Worm (Caenorhabditis elegans) whole organism, young adult: ENCODE results near the gene dot-1.5.

Experiments
- B0261.1 ChIP-seq: sonication (generic microtip); optimal IDR thresholded peaks from 2 replicates; lab custom pipeline; 2016; ENCODE audit warnings: mild to moderate bottlenecking, missing genetic modification characterization, moderate library complexity, missing compliant biosample characterization
- F10E7.11 ChIP-seq: sonication (generic microtip); optimal IDR thresholded peaks from 2 replicates; lab custom pipeline; 2017; ENCODE audit warnings: mild to moderate bottlenecking, missing genetic modification characterization, moderate library complexity, missing compliant biosample characterization
- F22D6.2 ChIP-seq: sonication (generic microtip); optimal IDR thresholded peaks from 2 replicates; lab custom pipeline; 2016; ENCODE audit warnings: mild to moderate bottlenecking, missing genetic modification characterization, missing compliant biosample characterization
- F49E8.2 ChIP-seq: sonication (generic microtip); optimal IDR thresholded peaks from 3 replicates; lab custom pipeline; 2017; ENCODE audit warnings: missing genetic modification characterization, mild to moderate bottlenecking, missing compliant biosample characterization, antibody characterized with exemption, moderate library complexity; ENCODE audit not compliant: insufficient read depth
- F52B5.7 ChIP-seq: sonication (generic microtip); optimal IDR thresholded peaks from 2 replicates; lab custom pipeline; 2016; ENCODE audit warnings: mild to moderate bottlenecking, missing genetic modification characterization, missing compliant biosample characterization
- F57A8.1 ChIP-seq: fragments of 200-800 bp; sonication (Bioruptor generic); optimal IDR thresholded peaks from 2 replicates; lab custom pipeline; 2018; ENCODE audit warnings: mild to moderate bottlenecking, missing genetic modification characterization, moderate library complexity, missing compliant biosample characterization
- K11D2.4 ChIP-seq: fragments of 200-800 bp; sonication (Bioruptor generic); IDR thresholded peaks from 2 replicates; pipeline ENCODE4 v1.3.6; 2022; ENCODE audit warnings: missing genetic modification reagents, missing genetic modification characterization, missing compliant biosample characterization
- K12H6.12 ChIP-seq: fragments of 200-800 bp; sonication (Bioruptor generic); optimal IDR thresholded peaks from 2 replicates; lab custom pipeline; 2018; ENCODE audit warnings: mild to moderate bottlenecking, missing genetic modification characterization, missing compliant biosample characterization
- T07F8.4 ChIP-seq: sonication (generic microtip); optimal IDR thresholded peaks from 2 replicates; lab custom pipeline; 2016; ENCODE audit warnings: mild to moderate bottlenecking, missing genetic modification characterization, moderate library complexity, missing compliant biosample characterization
- T26A5.8 ChIP-seq: sonication (generic microtip); optimal IDR thresholded peaks from 2 replicates; lab custom pipeline; 2016; ENCODE audit warnings: missing genetic modification characterization, missing compliant biosample characterization
- Y56A3A.18 ChIP-seq: fragments of 200-800 bp; sonication (Bioruptor generic); IDR thresholded peaks from 2 replicates; pipeline ENCODE4 v1.3.6; 2022; ENCODE audit warnings: missing genetic modification reagents, missing genetic modification characterization, missing compliant biosample characterization
- Y67H2A.10 ChIP-seq: fragments of 200-800 bp; sonication (Bioruptor generic); conservative IDR thresholded peaks from 2 replicates; pipeline ENCODE4 v1.3.6; 2022; ENCODE audit warnings: missing genetic modification reagents, missing genetic modification characterization, missing compliant biosample characterization
- Y95B8A.8 ChIP-seq: fragments of 200-800 bp; sonication (Bioruptor generic); IDR thresholded peaks from 2 replicates; pipeline ENCODE4 v1.3.6; 2022; ENCODE audit warnings: missing genetic modification reagents, missing genetic modification characterization, missing compliant biosample characterization
- ZK185.1 ChIP-seq: sonication (generic microtip); optimal IDR thresholded peaks from 2 replicates; lab custom pipeline; 2016; ENCODE audit warnings: mild to moderate bottlenecking, missing genetic modification characterization, missing compliant biosample characterization; ENCODE audit not compliant: poor library complexity, severe bottlenecking
- ama-1 ChIP-seq, 3 experiments: fragments of 150-350 bp in 1 of 3; sonication (generic microtip) in 2 of 3; optimal IDR thresholded peaks; 2 replicates each; lab custom pipeline; 2014 to 2018; ENCODE audit warnings: missing biosample characterization in 2 of 3, missing genetic modification characterization in 2 of 3, missing genetic modification reagents in 2 of 3
- cebp-2 ChIP-seq: fragments of 200-800 bp; sonication (Bioruptor generic); IDR thresholded peaks from 2 replicates; pipeline ENCODE4 v1.3.6; 2022; ENCODE audit warnings: missing genetic modification characterization, missing compliant biosample characterization
- ceh-40 ChIP-seq: fragments of 200-800 bp; sonication (Bioruptor generic); IDR thresholded peaks from 2 replicates; pipeline ENCODE4 v1.3.6; 2022; ENCODE audit warnings: missing genetic modification characterization, missing compliant biosample characterization
- ceh-91 ChIP-seq: fragments of 200-800 bp; sonication (Bioruptor generic); IDR thresholded peaks from 2 replicates; pipeline ENCODE4 v1.3.6; 2022; ENCODE audit warnings: missing genetic modification reagents, missing genetic modification characterization, missing compliant biosample characterization
- chd-7 ChIP-seq: sonication (generic microtip); optimal IDR thresholded peaks from 2 replicates; lab custom pipeline; 2016; ENCODE audit warnings: mild to moderate bottlenecking, missing genetic modification characterization, moderate library complexity, missing compliant biosample characterization
- die-1 ChIP-seq: sonication (generic microtip); optimal IDR thresholded peaks from 2 replicates; lab custom pipeline; 2016; ENCODE audit warnings: missing genotype, mild to moderate bottlenecking, missing genetic modification characterization, missing compliant biosample characterization
- dpff-1 ChIP-seq: sonication (generic microtip); optimal IDR thresholded peaks from 2 replicates; lab custom pipeline; 2017; ENCODE audit warnings: mild to moderate bottlenecking, missing genetic modification characterization, missing compliant biosample characterization
- egl-44 ChIP-seq: fragments of 200-800 bp; sonication (Bioruptor generic); IDR thresholded peaks from 2 replicates; pipeline ENCODE4 v1.3.6; 2022; ENCODE audit warnings: missing genetic modification reagents, missing genetic modification characterization, missing compliant biosample characterization
- ets-4 ChIP-seq: fragments of 200-800 bp; sonication (Bioruptor generic); optimal IDR thresholded peaks from 2 replicates; lab custom pipeline; 2018; ENCODE audit warnings: mild to moderate bottlenecking, missing genetic modification characterization, missing compliant biosample characterization
- him-1 ChIP-seq: sonication (generic microtip); optimal IDR thresholded peaks from 2 replicates; lab custom pipeline; 2016; ENCODE audit warnings: missing genotype, missing genetic modification reagents, missing genetic modification characterization, missing compliant biosample characterization
- hrde-1 ChIP-seq: sonication (generic microtip); optimal IDR thresholded peaks from 2 replicates; lab custom pipeline; 2016; ENCODE audit warnings: missing genetic modification characterization, mild to moderate bottlenecking, missing compliant biosample characterization, moderate library complexity, missing genotype, missing genetic modification reagents, borderline replicate concordance
- let-607 ChIP-seq, 2 experiments: fragments of 200-800 bp in 1 of 2; sonication (Bioruptor generic) in 1 of 2; sonication (generic microtip) in 1 of 2; optimal IDR thresholded peaks; 2 replicates each; lab custom pipeline; 2016 to 2018; ENCODE audit warnings: mild to moderate bottlenecking in 2 of 2, missing compliant biosample characterization in 2 of 2, missing genetic modification characterization in 2 of 2, moderate library complexity in 2 of 2, missing genotype in 1 of 2
- lin-54 ChIP-seq: fragments of 200-800 bp; sonication (Bioruptor generic); optimal IDR thresholded peaks from 2 replicates; lab custom pipeline; 2018; ENCODE audit warnings: mild to moderate bottlenecking, missing genetic modification characterization, missing compliant biosample characterization
- lir-1 ChIP-seq: fragments of 200-800 bp; sonication (Bioruptor generic); conservative IDR thresholded peaks from 2 replicates; pipeline ENCODE4 v1.3.6; 2022; ENCODE audit warnings: missing genetic modification reagents, missing genetic modification characterization, missing compliant biosample characterization
- lsy-27 ChIP-seq: sonication (generic microtip); optimal IDR thresholded peaks from 2 replicates; lab custom pipeline; 2017; ENCODE audit warnings: missing genetic modification characterization, mild to moderate bottlenecking, missing compliant biosample characterization, antibody characterized with exemption, missing genotype, borderline replicate concordance; ENCODE audit not compliant: insufficient read depth
- madf-10 ChIP-seq: sonication (generic microtip); optimal IDR thresholded peaks from 2 replicates; lab custom pipeline; 2016; ENCODE audit warnings: mild to moderate bottlenecking, missing genetic modification characterization, missing compliant biosample characterization
- madf-8 ChIP-seq: fragments of 200-800 bp; sonication (Bioruptor generic); conservative IDR thresholded peaks from 2 replicates; pipeline ENCODE4 v1.3.6; 2022; ENCODE audit warnings: missing genetic modification reagents, missing genetic modification characterization, missing compliant biosample characterization
- mcd-1 ChIP-seq: fragments of 200-800 bp; sonication (Bioruptor generic); IDR thresholded peaks from 2 replicates; pipeline ENCODE4 v1.3.6; 2022; ENCODE audit warnings: missing genetic modification reagents, missing genetic modification characterization, missing compliant biosample characterization
- mxl-1 ChIP-seq: sonication (generic microtip); optimal IDR thresholded peaks from 2 replicates; lab custom pipeline; 2016; ENCODE audit warnings: missing genetic modification characterization, missing compliant biosample characterization
- nfyb-1 ChIP-seq: fragments of 200-800 bp; sonication (Bioruptor generic); IDR thresholded peaks from 2 replicates; pipeline ENCODE4 v1.3.6; 2022; ENCODE audit warnings: missing genetic modification reagents, missing genetic modification characterization, missing compliant biosample characterization
- nhr-179 ChIP-seq: sonication (generic microtip); optimal IDR thresholded peaks from 2 replicates; lab custom pipeline; 2016; ENCODE audit warnings: mild to moderate bottlenecking, missing genetic modification characterization, missing compliant biosample characterization
- rcor-1 ChIP-seq: fragments of 200-800 bp; sonication (Bioruptor generic); IDR thresholded peaks from 2 replicates; pipeline ENCODE4 v1.3.6; 2022; ENCODE audit warnings: missing genetic modification reagents, missing genetic modification characterization, missing compliant biosample characterization
- rpc-1 ChIP-seq, 2 experiments: fragments of 150-350 bp in 1 of 2; sonication (generic microtip) in 1 of 2; optimal IDR thresholded peaks; 2 replicates each; lab custom pipeline; 2014 to 2018; ENCODE audit warnings: missing biosample characterization in 1 of 2, missing genetic modification characterization in 1 of 2, missing genetic modification reagents in 1 of 2, missing genotype in 1 of 2
- sea-2 ChIP-seq: fragments of 200-800 bp; sonication (Bioruptor generic); IDR thresholded peaks from 2 replicates; pipeline ENCODE4 v1.3.6; 2022; ENCODE audit warnings: missing genetic modification characterization, missing compliant biosample characterization
- snpc-1.3 ChIP-seq: sonication (generic microtip); optimal IDR thresholded peaks from 2 replicates; lab custom pipeline; 2017; ENCODE audit warnings: missing genetic modification characterization, mild to moderate bottlenecking, missing compliant biosample characterization, antibody characterized with exemption, moderate library complexity, missing genotype, missing genetic modification reagents; ENCODE audit not compliant: insufficient read depth
- somi-1 ChIP-seq: fragments of 200-800 bp; sonication (Bioruptor generic); optimal IDR thresholded peaks from 2 replicates; lab custom pipeline; 2018; ENCODE audit warnings: mild to moderate bottlenecking, missing genetic modification characterization, missing compliant biosample characterization
- sptf-2 ChIP-seq: fragments of 200-800 bp; sonication (Bioruptor generic); optimal IDR thresholded peaks from 2 replicates; lab custom pipeline; 2018; ENCODE audit warnings: mild to moderate bottlenecking, missing genetic modification characterization, missing compliant biosample characterization
- tbp1 ChIP-seq: fragments of 200-800 bp; sonication (Bioruptor generic); optimal IDR thresholded peaks from 2 replicates; lab custom pipeline; 2018; ENCODE audit warnings: mild to moderate bottlenecking, missing genetic modification characterization, missing compliant biosample characterization
- tlf-1 ChIP-seq: fragments of 200-800 bp; sonication (Bioruptor generic); optimal IDR thresholded peaks from 2 replicates; lab custom pipeline; 2018; ENCODE audit warnings: mild to moderate bottlenecking, missing genetic modification characterization, missing compliant biosample characterization
- unc-130 ChIP-seq: sonication (generic microtip); optimal IDR thresholded peaks from 2 replicates; lab custom pipeline; 2016; ENCODE audit warnings: missing genetic modification reagents, missing genetic modification characterization, missing compliant biosample characterization
- ztf-18 ChIP-seq: sonication (generic microtip); optimal IDR thresholded peaks from 2 replicates; lab custom pipeline; 2016; ENCODE audit warnings: missing genotype, mild to moderate bottlenecking, missing genetic modification characterization, missing compliant biosample characterization
- ztf-25 ChIP-seq: fragments of 200-800 bp; sonication (Bioruptor generic); IDR thresholded peaks from 2 replicates; pipeline ENCODE4 v1.3.6; 2022; ENCODE audit warnings: missing genetic modification reagents, missing genetic modification characterization, missing compliant biosample characterization
- ztf-26 ChIP-seq: sonication (generic microtip); optimal IDR thresholded peaks from 2 replicates; lab custom pipeline; 2017; ENCODE audit warnings: missing genetic modification characterization, missing compliant biosample characterization

The dot-1.5 gene

DNA sequence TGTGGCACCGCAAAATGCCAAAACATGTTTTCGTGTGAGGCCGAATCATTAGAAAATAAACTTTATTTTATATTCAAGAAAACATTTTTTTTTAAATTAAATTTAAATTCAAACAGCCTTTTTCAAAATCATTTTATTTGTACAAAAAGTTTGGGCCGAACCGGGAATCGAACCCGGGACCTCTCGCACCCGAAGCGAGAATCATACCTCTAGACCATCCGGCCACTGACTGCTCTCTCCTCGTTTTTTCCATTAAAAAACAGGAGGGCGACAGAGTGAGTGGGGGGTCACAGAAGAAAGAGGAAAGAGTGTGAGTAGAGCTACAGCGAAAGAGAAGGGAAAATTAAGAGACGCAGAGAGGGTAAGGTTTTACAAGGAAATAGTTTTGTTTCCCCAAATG is 36.6 kb upstream of the dot-1.5 start (continued):
- TF ChIP-seq somi-1 (peak; percentile 62), tlf-1 (peak; percentile 36), F22D6.2 (tag; lab: Kevin White, UChicago) (peak; percentile 1), ztf-26 (tag; lab: Kevin White, UChicago) (peak; percentile 56), rpc-1 (optimal IDR thresholded peaks at IDR 0.05; lab: Kevin White, UChicago) (peak; percentile 78), rpc-1 (tag; optimal IDR thresholded peaks at IDR 0.05; lab: Kevin White, UChicago) (peak; percentile 91), K11D2.4 (GFP tag; lab: Robert Waterston, UW) (peak; percentile 49; the same call in 1 of the 2 replicates), F10E7.11 (tag; lab: Kevin White, UChicago) (no peak), ets-4 (GFP tag; lab: Kevin White, UChicago) (no peak), Y56A3A.18 (GFP tag; lab: Robert Waterston, UW) (peak; percentile 93), B0261.1 (peak; percentile 95), madf-8 (GFP tag; lab: Robert Waterston, UW) (no peak), egl-44 (GFP tag; lab: Robert Waterston, UW) (no peak), lin-54 (GFP tag; lab: Kevin White, UChicago) (peak; percentile 47), T07F8.4 (tag; lab: Kevin White, UChicago) (peak; percentile 48), unc-130 (peak; percentile 2), ztf-18 (peak; percentile 58), tbp1 (GFP tag; lab: Kevin White, UChicago) (peak; percentile 93), sptf-2 (GFP tag; lab: Kevin White, UChicago) (peak; percentile 84), him-1 (peak; percentile 92), ceh-91 (no peak), ztf-25 (GFP tag; lab: Robert Waterston, UW) (no peak), mxl-1 (tag; lab: Kevin White, UChicago) (peak; percentile 85), F49E8.2 (no peak), hrde-1 (peak; percentile 14), die-1 (peak; percentile 83), sea-2 (GFP tag; lab: Robert Waterston, UW) (no peak), Y67H2A.10 (GFP tag; lab: Robert Waterston, UW) (0 out of 2 replicates have a peak, but pooled peaks have one; percentile 41), lsy-27 (tag; lab: Kevin White, UChicago) (peak; percentile 52), ZK185.1 (tag; lab: Kevin White, UChicago) (peak; percentile 79), dpff-1 (tag; lab: Kevin White, UChicago) (no peak), Y95B8A.8 (no peak), madf-10 (tag; lab: Kevin White, UChicago) (peak; percentile 53), mcd-1 (GFP tag; lab: Robert Waterston, UW) (no peak), nfyb-1 (no peak; the same call in 1 of the 2 replicates), cebp-2 (GFP tag; lab: Robert Waterston, UW) (peak; percentile 80; the same call in 1 of the 2 replicates), nhr-179 (tag; lab: Kevin White, UChicago) (peak; percentile 6), chd-7 (tag; lab: Kevin White, UChicago) (peak; percentile 50), lir-1 (0 out of 2 replicates have a peak, but pooled peaks have one; percentile 61), T26A5.8 (tag; lab: Kevin White, UChicago) (no peak), F52B5.7 (tag; lab: Kevin White, UChicago) (peak; percentile 56), let-607 (tag; optimal IDR thresholded peaks at IDR 0.05; lab: Kevin White, UChicago) (peak in 1 of 2 experiments; percentile 9), K12H6.12 (tag; lab: Kevin White, UChicago) (peak; percentile 52), ceh-40 (GFP tag; lab: Robert Waterston, UW) (no peak), ama-1 (optimal IDR thresholded peaks at IDR 0.05; lab: Kevin White, UChicago) (no peak), ama-1 (GFP tag; optimal IDR thresholded peaks at IDR 0.05; lab: Kevin White, UChicago) (peak; percentile 38 to 55), rcor-1 (GFP tag; lab: Robert Waterston, UW) (peak; percentile 65), F57A8.1 (GFP tag; lab: Kevin White, UChicago) (no peak), snpc-1.3 (peak; percentile 82)
